Worm (Caenorhabditis elegans) whole organism, young adult: ENCODE data around the gene fkh-2.

Experiments
- B0019.2 ChIP-seq: fragments of 200-800 bp; sonication (Bioruptor generic); conservative IDR thresholded peaks from 2 replicates; pipeline ENCODE4 v1.3.6; 2022; ENCODE audit warnings: missing genetic modification reagents, missing genetic modification characterization, missing compliant biosample characterization
- F52B5.7 ChIP-seq: sonication (generic microtip); optimal IDR thresholded peaks from 2 replicates; lab custom pipeline; 2016; ENCODE audit warnings: mild to moderate bottlenecking, missing genetic modification characterization, missing compliant biosample characterization
- Y95B8A.8 ChIP-seq: fragments of 200-800 bp; sonication (Bioruptor generic); IDR thresholded peaks from 2 replicates; pipeline ENCODE4 v1.3.6; 2022; ENCODE audit warnings: missing genetic modification reagents, missing genetic modification characterization, missing compliant biosample characterization
- ceh-100 ChIP-seq: fragments of 200-800 bp; sonication (Bioruptor generic); IDR thresholded peaks from 2 replicates; pipeline ENCODE4 v1.3.6; 2022; ENCODE audit warnings: missing genetic modification reagents, missing genetic modification characterization, missing compliant biosample characterization
- ceh-79 ChIP-seq: sonication (generic microtip); optimal IDR thresholded peaks from 2 replicates; lab custom pipeline; 2017; ENCODE audit warnings: mild to moderate bottlenecking, missing genetic modification characterization, missing compliant biosample characterization
- him-1 ChIP-seq: sonication (generic microtip); optimal IDR thresholded peaks from 2 replicates; lab custom pipeline; 2016; ENCODE audit warnings: missing genotype, missing genetic modification reagents, missing genetic modification characterization, missing compliant biosample characterization
- lsl-1 ChIP-seq: fragments of 200-800 bp; sonication (Bioruptor generic); optimal IDR thresholded peaks from 2 replicates; lab custom pipeline; 2018; ENCODE audit warnings: mild to moderate bottlenecking, missing genetic modification characterization, moderate library complexity, missing compliant biosample characterization
- nhr-90 ChIP-seq: sonication (generic microtip); optimal IDR thresholded peaks from 2 replicates; lab custom pipeline; 2016; ENCODE audit warnings: missing genotype, mild to moderate bottlenecking, missing genetic modification characterization, missing compliant biosample characterization
- unc-130 ChIP-seq: sonication (generic microtip); optimal IDR thresholded peaks from 2 replicates; lab custom pipeline; 2016; ENCODE audit warnings: missing genetic modification reagents, missing genetic modification characterization, missing compliant biosample characterization
- zim-3 ChIP-seq: sonication (generic microtip); optimal IDR thresholded peaks from 2 replicates; lab custom pipeline; 2017; ENCODE audit warnings: mild to moderate bottlenecking, missing genetic modification characterization, moderate library complexity, missing compliant biosample characterization

DNA sequence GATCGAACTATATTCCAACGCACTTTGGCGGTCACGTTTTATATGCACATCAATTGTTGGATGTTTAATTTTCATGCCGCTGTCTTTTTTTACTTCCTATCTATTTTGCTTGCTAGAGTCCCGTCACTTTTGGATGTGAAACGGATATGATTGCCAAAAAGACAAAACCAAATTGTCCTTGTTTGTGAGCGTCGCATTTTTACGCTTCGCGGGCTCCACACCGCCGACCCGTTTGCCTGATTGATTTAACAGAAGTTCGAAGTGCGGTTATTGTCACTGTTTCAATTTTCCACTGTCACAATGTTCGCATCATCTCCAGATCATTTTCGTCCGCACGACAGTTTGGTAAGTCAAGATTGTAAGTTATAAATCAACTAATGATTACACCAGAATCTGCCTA lies 27.3 kb downstream of the fkh-2 start, which contains the start of gene C01C4.2:
- no peak for TF ChIP-seq lsl-1 (GFP tag; lab: Kevin White, UChicago)
- no peak for TF ChIP-seq him-1 (tag; lab: Kevin White, UChicago)
- no peak for TF ChIP-seq Y95B8A.8 (GFP tag; lab: Robert Waterston, UW)
- TF ChIP-seq F52B5.7 = no peak
- TF ChIP-seq zim-3 (tag; lab: Kevin White, UChicago) = no peak
- TF ChIP-seq ceh-100 (GFP tag; lab: Robert Waterston, UW) = no peak
- TF ChIP-seq nhr-90 (tag; lab: Kevin White, UChicago) = no peak
- no peak for TF ChIP-seq ceh-79
- no peak for TF ChIP-seq B0019.2 (GFP tag; lab: Robert Waterston, UW)
- TF ChIP-seq unc-130 = no peak
